Worm (Caenorhabditis elegans): ENCODE data around the gene lap-2.

- TF ChIP-seq zip-2 (tag; optimal IDR thresholded peaks at IDR 0.05) (no peak), lin-13 (GFP tag; optimal IDR thresholded peaks at IDR 0.05) (no peak)
These were observed 10.1 kb downstream of the lap-2 start, which contains the start of gene srr-1 for ce11 chrV:13053635-13054034.
